Worm (Caenorhabditis elegans) whole organism, dauer: ENCODE results near the gene Y7A5A.1.

Experiments used
- unc-62 ChIP-seq: sonication (generic microtip); optimal IDR thresholded peaks from 2 replicates; lab custom pipeline; 2017; ENCODE audit warnings: missing biosample characterization, missing genetic modification reagents, missing genetic modification characterization

Gene Y7A5A.1

DNA sequence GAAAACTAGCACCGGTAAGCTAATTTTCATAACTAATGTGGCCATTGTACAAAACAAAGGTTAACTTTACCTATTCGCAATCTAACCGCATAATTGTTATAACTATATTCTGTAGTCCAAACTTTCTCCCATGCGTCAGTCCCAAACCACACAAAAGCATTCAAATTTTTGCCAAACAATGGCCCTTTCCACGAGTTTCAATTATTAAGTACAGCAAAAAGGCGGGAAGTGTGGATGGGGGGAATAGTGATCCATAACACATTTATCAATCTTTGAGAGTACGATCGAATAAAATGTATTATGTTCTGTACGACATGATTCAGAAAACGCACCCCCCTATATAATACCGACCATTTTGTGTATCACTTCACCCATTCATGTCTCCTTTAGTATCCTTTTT is 53.0 kb downstream of the Y7A5A.1 start, which contains the start of gene ZK662.6:
TSS of gene ZK662.6 (plus strand) at position 301 of the 400 bp plus-strand sequence.
- TF ChIP-seq unc-62 (GFP tag; lab: Kevin White, UChicago) = no peak
